Fruit fly (Drosophila melanogaster) whole organism, embryonic: ENCODE results near the gene CG5973.

Experiments used
- ATbp ChIP-seq: fragments of 200-800 bp; sonication (Bioruptor generic); optimal IDR thresholded peaks from 2 replicates; lab custom pipeline; 2017; ENCODE audit warnings: missing biosample characterization, mild to moderate bottlenecking, missing genetic modification characterization, missing genetic modification reagents
- Atf6 ChIP-seq: fragments of 200-800 bp; sonication (Bioruptor generic); IDR thresholded peaks from 2 replicates; pipeline ENCODE4 v1.3.6; 2022; ENCODE audit warnings: missing biosample characterization, missing genetic modification characterization
- CG13894 ChIP-seq: fragments of 200-800 bp; sonication (Bioruptor generic); optimal IDR thresholded peaks from 3 replicates; lab custom pipeline; 2018; ENCODE audit warnings: missing biosample characterization, mild to moderate bottlenecking, missing genetic modification characterization, moderate library complexity
- CG1602 ChIP-seq: fragments of 200-800 bp; sonication (Bioruptor generic); optimal IDR thresholded peaks from 3 replicates; lab custom pipeline; 2016; ENCODE audit warnings: missing biosample characterization, missing genetic modification characterization
- CG17385 ChIP-seq: fragments of 200-800 bp; sonication (Bioruptor generic); optimal IDR thresholded peaks from 3 replicates; lab custom pipeline; 2018; ENCODE audit warnings: missing biosample characterization, mild to moderate bottlenecking, missing genetic modification characterization
- CG32772 ChIP-seq: fragments of 200-800 bp; sonication (Bioruptor generic); IDR thresholded peaks from 2 replicates; pipeline ENCODE4 v1.3.6; 2022; ENCODE audit warnings: missing biosample characterization, missing genetic modification characterization
- CG33213 ChIP-seq: fragments of 200-800 bp; sonication (Bioruptor generic); optimal IDR thresholded peaks from 3 replicates; lab custom pipeline; 2016; ENCODE audit warnings: missing biosample characterization, missing genetic modification characterization
- CG3407 ChIP-seq: fragments of 200-800 bp; sonication (Bioruptor generic); optimal IDR thresholded peaks from 2 replicates; lab custom pipeline; 2018; ENCODE audit warnings: missing biosample characterization, mild to moderate bottlenecking, missing genetic modification characterization
- CG4282 ChIP-seq: fragments of 200-800 bp; sonication (Bioruptor generic); optimal IDR thresholded peaks from 2 replicates; lab custom pipeline; 2016; ENCODE audit warnings: missing biosample characterization, missing genetic modification characterization
- CG4424 ChIP-seq: fragments of 200-800 bp; sonication (Bioruptor generic); optimal IDR thresholded peaks from 3 replicates; lab custom pipeline; 2016; ENCODE audit warnings: missing biosample characterization, missing genetic modification characterization
- CG4820 ChIP-seq: fragments of 200-800 bp; sonication (Bioruptor generic); optimal IDR thresholded peaks from 3 replicates; lab custom pipeline; 2016; ENCODE audit warnings: missing biosample characterization, missing genetic modification characterization
- CG4854 ChIP-seq: fragments of 200-800 bp; sonication (Bioruptor generic); optimal IDR thresholded peaks from 2 replicates; lab custom pipeline; 2016; ENCODE audit warnings: missing biosample characterization, missing genetic modification characterization, inconsistent platforms
- CG7839 ChIP-seq: fragments of 200-800 bp; sonication (Bioruptor generic); optimal IDR thresholded peaks from 3 replicates; lab custom pipeline; 2018; ENCODE audit warnings: missing biosample characterization, mild to moderate bottlenecking, missing genetic modification characterization, moderate library complexity
- CG8478 ChIP-seq: fragments of >200 bp; optimal IDR thresholded peaks from 2 replicates; lab custom pipeline; 2018
- CG9609 ChIP-seq: fragments of 200-800 bp; sonication (Bioruptor generic); optimal IDR thresholded peaks from 3 replicates; lab custom pipeline; 2016; ENCODE audit warnings: missing biosample characterization, missing genetic modification characterization
- D19B ChIP-seq: fragments of 200-800 bp; sonication (Bioruptor generic); optimal IDR thresholded peaks from 2 replicates; lab custom pipeline; 2017; ENCODE audit warnings: missing biosample characterization, mild to moderate bottlenecking, missing genetic modification characterization
- MBD-R2 ChIP-seq: fragments of 200-800 bp; sonication (Bioruptor generic); IDR thresholded peaks from 2 replicates; pipeline ENCODE4 v1.3.6; 2022; ENCODE audit warnings: missing biosample characterization, missing genetic modification characterization
- MESR4 ChIP-seq: fragments of 200-800 bp; sonication (Bioruptor generic); optimal IDR thresholded peaks from 2 replicates; lab custom pipeline; 2018; ENCODE audit warnings: missing biosample characterization, mild to moderate bottlenecking, missing genetic modification characterization, moderate library complexity
- MTF-1 ChIP-seq: fragments of 200-800 bp; sonication (Bioruptor generic); optimal IDR thresholded peaks from 2 replicates; lab custom pipeline; 2018; ENCODE audit warnings: missing biosample characterization, mild to moderate bottlenecking, missing genetic modification characterization, borderline replicate concordance
- Med ChIP-seq: fragments of 200-800 bp; sonication (Bioruptor generic); peaks from one replicate; lab custom pipeline; 2016; ENCODE audit warnings: missing biosample characterization, missing genetic modification characterization, mild to moderate bottlenecking, inconsistent platforms, moderate library complexity
- Meics ChIP-seq: fragments of 200-800 bp; sonication (Bioruptor generic); optimal IDR thresholded peaks from 2 replicates; lab custom pipeline; 2017; ENCODE audit warnings: missing biosample characterization, mild to moderate bottlenecking, missing genetic modification characterization
- NC2α ChIP-seq: fragments of 200-800 bp; sonication (Bioruptor generic); optimal IDR thresholded peaks from 2 replicates; lab custom pipeline; 2016; ENCODE audit warnings: missing biosample characterization, missing genetic modification characterization
- Oli ChIP-seq: fragments of 200-800 bp; sonication (Bioruptor generic); optimal IDR thresholded peaks from 2 replicates; lab custom pipeline; 2018; ENCODE audit warnings: missing biosample characterization, mild to moderate bottlenecking, missing genetic modification characterization, moderate library complexity
- Optix ChIP-seq: fragments of 200-800 bp; sonication (Bioruptor generic); IDR thresholded peaks from 3 replicates; pipeline ENCODE4 v1.3.6; 2022; ENCODE audit warnings: missing biosample characterization, missing genetic modification characterization
- abd-A ChIP-seq: fragments of 200-800 bp; sonication (Bioruptor generic); optimal IDR thresholded peaks from 3 replicates; lab custom pipeline; 2019; ENCODE audit warnings: missing biosample characterization, mild to moderate bottlenecking, missing genetic modification characterization, moderate library complexity
- al ChIP-seq: fragments of 200-800 bp; sonication (Bioruptor generic); IDR thresholded peaks from 2 replicates; pipeline ENCODE4 v1.3.6; 2022; ENCODE audit warnings: missing biosample characterization, missing genetic modification characterization
- ash1 ChIP-seq: fragments of 200-800 bp; sonication (Bioruptor generic); optimal IDR thresholded peaks from 2 replicates; lab custom pipeline; 2018; ENCODE audit warnings: missing biosample characterization, mild to moderate bottlenecking, missing genetic modification characterization
- bcd ChIP-seq: fragments of 200-800 bp; sonication (Bioruptor generic); optimal IDR thresholded peaks from 2 replicates; lab custom pipeline; 2017; ENCODE audit warnings: missing biosample characterization, mild to moderate bottlenecking, missing genetic modification characterization
- caup ChIP-seq: fragments of 200-800 bp; sonication (Bioruptor generic); optimal IDR thresholded peaks from 3 replicates; lab custom pipeline; 2017; ENCODE audit warnings: missing biosample characterization, mild to moderate bottlenecking, missing genetic modification characterization, moderate library complexity; ENCODE audit not compliant: severe bottlenecking
- chinmo ChIP-seq: fragments of 200-800 bp; sonication (Bioruptor generic); IDR thresholded peaks from 4 replicates; pipeline ENCODE4 v1.3.6; 2022; ENCODE audit warnings: missing biosample characterization, missing genetic modification characterization; ENCODE audit not compliant: partially characterized antibody
- chm ChIP-seq: fragments of 200-800 bp; sonication (Bioruptor generic); IDR thresholded peaks from 2 replicates; pipeline ENCODE4 v1.3.6; 2022; ENCODE audit warnings: missing biosample characterization, missing genetic modification characterization
- danr ChIP-seq: fragments of 200-800 bp; sonication (Bioruptor generic); IDR thresholded peaks from 2 replicates; pipeline ENCODE4 v1.3.6; 2022; ENCODE audit warnings: missing biosample characterization, missing genetic modification characterization
- emc ChIP-seq: fragments of 200-800 bp; sonication (Bioruptor generic); optimal IDR thresholded peaks from 2 replicates; lab custom pipeline; 2016; ENCODE audit warnings: missing biosample characterization, missing genetic modification characterization
- en ChIP-seq: fragments of 200-800 bp; sonication (Bioruptor generic); optimal IDR thresholded peaks from 2 replicates; lab custom pipeline; 2016; ENCODE audit warnings: missing biosample characterization, missing genetic modification characterization
- grau ChIP-seq: fragments of 200-800 bp; optimal IDR thresholded peaks from 3 replicates; lab custom pipeline; 2019; ENCODE audit warnings: missing biosample characterization, mild to moderate bottlenecking, missing genetic modification characterization, moderate library complexity
- insv ChIP-seq, 2 experiments: fragments of 200-800 bp; sonication (Bioruptor generic); optimal IDR thresholded peaks; 3 replicates each; lab custom pipeline; 2016 to 2018; ENCODE audit warnings: missing biosample characterization in 2 of 2, missing genetic modification characterization in 2 of 2
- nerfin-2 ChIP-seq: fragments of 200-800 bp; sonication (Bioruptor generic); IDR thresholded peaks from 2 replicates; pipeline ENCODE4 v1.3.6; 2022; ENCODE audit warnings: missing biosample characterization, missing genetic modification characterization; ENCODE audit not compliant: partially characterized antibody
- oc ChIP-seq: fragments of 200-800 bp; sonication (Bioruptor generic); optimal IDR thresholded peaks from 2 replicates; lab custom pipeline; 2018; ENCODE audit warnings: missing biosample characterization, mild to moderate bottlenecking, missing genetic modification characterization, moderate library complexity
- pros ChIP-seq: fragments of 200-800 bp; sonication (Bioruptor generic); optimal IDR thresholded peaks from 3 replicates; lab custom pipeline; 2019; ENCODE audit warnings: missing biosample characterization, mild to moderate bottlenecking, missing genetic modification characterization, moderate library complexity
- psq ChIP-seq: fragments of 200-800 bp; sonication (Bioruptor generic); optimal IDR thresholded peaks from 2 replicates; lab custom pipeline; 2017; ENCODE audit warnings: missing biosample characterization, missing genetic modification characterization
- sd ChIP-seq: fragments of 200-800 bp; sonication (Bioruptor generic); optimal IDR thresholded peaks from 3 replicates; lab custom pipeline; 2018; ENCODE audit warnings: missing biosample characterization, mild to moderate bottlenecking, missing genetic modification characterization, moderate library complexity
- sens ChIP-seq: fragments of 200-800 bp; sonication (Bioruptor generic); peaks from one replicate; lab custom pipeline; 2016; ENCODE audit warnings: missing biosample characterization, missing genetic modification characterization
- stc ChIP-seq: fragments of 200-800 bp; sonication (Bioruptor generic); IDR thresholded peaks from 2 replicates; pipeline ENCODE4 v1.3.6; 2022; ENCODE audit warnings: missing biosample characterization, missing genetic modification characterization
- unpg ChIP-seq: fragments of 200-800 bp; sonication (Bioruptor generic); optimal IDR thresholded peaks from 3 replicates; lab custom pipeline; 2018; ENCODE audit warnings: missing biosample characterization, mild to moderate bottlenecking, missing genetic modification characterization, moderate library complexity
- vfl ChIP-seq: fragments of 200-800 bp; sonication (Bioruptor generic); optimal IDR thresholded peaks from 2 replicates; lab custom pipeline; 2016; ENCODE audit warnings: missing biosample characterization, missing genetic modification characterization
- vvl ChIP-seq: fragments of 200-800 bp; sonication (Bioruptor generic); IDR thresholded peaks from 2 replicates; pipeline ENCODE4 v1.3.6; 2022; ENCODE audit warnings: missing biosample characterization, missing genetic modification characterization

CG5973 gene

dm6 chr2L:7438505-7438904, 1.2 kb downstream of the CG5973 start (continued):
- TF ChIP-seq MTF-1 (GFP tag; lab: Kevin White, UChicago): no peak
- TF ChIP-seq CG4820: no peak
- TF ChIP-seq chm (GFP tag; lab: Robert Waterston, UW): no peak
- no peak for TF ChIP-seq CG33213 (GFP tag; lab: Kevin White, UChicago)
- TF ChIP-seq unpg: no peak
- no peak for TF ChIP-seq al
- peak; percentile 50 for TF ChIP-seq grau
- no peak for TF ChIP-seq stc (GFP tag; lab: Robert Waterston, UW)
- no peak for TF ChIP-seq NC2α (GFP tag; lab: Kevin White, UChicago)
- TF ChIP-seq CG4854 (GFP tag; lab: Kevin White, UChicago): no peak
- no peak for TF ChIP-seq vfl
- no peak for TF ChIP-seq pros (GFP tag; lab: Kevin White, UChicago)

dm6 chr2L:7440458-7441018, 3.2 kb downstream of the CG5973 start:
- TF ChIP-seq danr (no peak), CG4282 (GFP tag; lab: Kevin White, UChicago) (no peak), stc (GFP tag; lab: Robert Waterston, UW) (no peak), ATbp (GFP tag; lab: Kevin White, UChicago) (peak; percentile 9), oc (tag; lab: Kevin White, UChicago) (peak; percentile 24), Optix (no peak), Med (GFP tag; lab: Kevin White, UChicago) (peak; percentile 37), psq (GFP tag; lab: Kevin White, UChicago) (no peak), insv (GFP tag; optimal IDR thresholded peaks at IDR 0.05; lab: Kevin White, UChicago) (no peak), CG8478 (no peak), sens (peak; percentile 59), CG3407 (GFP tag; lab: Kevin White, UChicago) (peak; percentile 5)

dm6 chr2L:7442106-7442505, 4.8 kb downstream of the CG5973 start:
- TF ChIP-seq nerfin-2 (GFP tag; lab: Robert Waterston, UW): no peak
- TF ChIP-seq abd-A (tag; lab: Kevin White, UChicago): peak; percentile 77
- TF ChIP-seq sd (tag; lab: Kevin White, UChicago): peak; percentile 70
- TF ChIP-seq CG13894 (tag; lab: Kevin White, UChicago): peak; percentile 43
- TF ChIP-seq oc (tag; lab: Kevin White, UChicago): peak; percentile 5
- peak; percentile 85 for TF ChIP-seq vvl (GFP tag; lab: Robert Waterston, UW)
- TF ChIP-seq MESR4 (GFP tag; lab: Kevin White, UChicago): no peak
- TF ChIP-seq chinmo (GFP tag; lab: Robert Waterston, UW): peak; percentile 74; the same call in 1 of the 4 replicates

- TF ChIP-seq en (GFP tag; lab: Kevin White, UChicago) (no peak), CG32772 (0 out of 2 replicates have a peak, but pooled peaks have one; percentile 14), D19B (GFP tag; lab: Kevin White, UChicago) (peak; percentile 29), oc (tag; lab: Kevin White, UChicago) (no peak), caup (GFP tag; lab: Kevin White, UChicago) (peak; percentile 49), ash1 (GFP tag; lab: Kevin White, UChicago) (no peak), CG7839 (tag; lab: Kevin White, UChicago) (peak; percentile 51), CG9609 (GFP tag; lab: Kevin White, UChicago) (no peak), bcd (GFP tag; lab: Kevin White, UChicago) (peak; percentile 39), nerfin-2 (GFP tag; lab: Robert Waterston, UW) (no peak), CG1602 (GFP tag; lab: Kevin White, UChicago) (no peak), Atf6 (GFP tag; lab: Robert Waterston, UW) (peak; percentile 55; the same call in 1 of the 2 replicates), CG33213 (GFP tag; lab: Kevin White, UChicago) (no peak), Oli (tag; lab: Kevin White, UChicago) (peak; percentile 23), Meics (peak; percentile 51), emc (GFP tag; lab: Kevin White, UChicago) (no peak), stc (GFP tag; lab: Robert Waterston, UW) (no peak), MBD-R2 (GFP tag; lab: Robert Waterston, UW) (no peak), CG17385 (GFP tag; lab: Kevin White, UChicago) (peak; percentile 27), CG4424 (GFP tag; lab: Kevin White, UChicago) (no peak)
Measured at dm6 chr2L:7442929-7443328, 5.6 kb downstream of the CG5973 start.
